Worm (Caenorhabditis elegans) whole organism, L3 larva: ENCODE measurements around the gene K05F1.10.
A peak's percentile ranks its signal among the peaks of the same experiment; 100 is the strongest.
"Not testable (repeated sequence)": the region's sequence is repeated elsewhere in the genome, so short reads cannot be mapped to it uniquely, and the experiment has no call there.

Source experiments
- R02D3.7 ChIP-seq: fragments of 150-350 bp; optimal IDR thresholded peaks from 2 replicates; lab custom pipeline; 2014; ENCODE audit warnings: missing biosample characterization, missing genetic modification characterization
- ceh-16 ChIP-seq: sonication (generic microtip); optimal IDR thresholded peaks from 2 replicates; lab custom pipeline; 2017; ENCODE audit warnings: missing biosample characterization, missing genetic modification characterization
- daf-12 ChIP-seq: fragments of 150-350 bp; optimal IDR thresholded peaks from 2 replicates; lab custom pipeline; 2014; ENCODE audit warnings: missing biosample characterization, missing genetic modification reagents, missing genetic modification characterization
- egl-5 ChIP-seq: fragments of 150-350 bp; optimal IDR thresholded peaks from 2 replicates; lab custom pipeline; 2017; ENCODE audit warnings: missing biosample characterization, missing genetic modification reagents, missing genetic modification characterization, inconsistent platforms
- elt-1 ChIP-seq: fragments of 150-350 bp; optimal IDR thresholded peaks from 2 replicates; lab custom pipeline; 2014; ENCODE audit warnings: missing biosample characterization, missing genetic modification characterization
- elt-2 ChIP-seq: sonication (generic microtip); optimal IDR thresholded peaks from 2 replicates; lab custom pipeline; 2016; ENCODE audit warnings: missing genetic modification reagents, mild to moderate bottlenecking, missing genetic modification characterization, missing compliant biosample characterization
- fkh-2 ChIP-seq: fragments of 150-350 bp; optimal IDR thresholded peaks from 2 replicates; lab custom pipeline; 2014; ENCODE audit warnings: missing biosample characterization, missing genetic modification reagents, missing genetic modification characterization
- lin-15B ChIP-seq: fragments of 150-350 bp; optimal IDR thresholded peaks from 2 replicates; lab custom pipeline; 2014; ENCODE audit warnings: missing biosample characterization, missing genetic modification characterization
- mdl-1 ChIP-seq: fragments of 150-350 bp; optimal IDR thresholded peaks from 2 replicates; lab custom pipeline; 2014; ENCODE audit warnings: missing biosample characterization, missing genetic modification characterization
- mml-1 ChIP-seq: fragments of 150-350 bp; sonication (generic microtip); optimal IDR thresholded peaks from 3 replicates; lab custom pipeline; 2014; ENCODE audit warnings: missing biosample characterization, missing genetic modification characterization
- nfya-1 ChIP-seq: sonication (generic microtip); optimal IDR thresholded peaks from 2 replicates; lab custom pipeline; 2017; ENCODE audit warnings: missing genetic modification characterization, mild to moderate bottlenecking, missing compliant biosample characterization, antibody characterized with exemption, moderate library complexity; ENCODE audit not compliant: insufficient read depth
- nhr-11 ChIP-seq: fragments of 150-350 bp; optimal IDR thresholded peaks from 2 replicates; lab custom pipeline; 2014; ENCODE audit warnings: missing biosample characterization, missing genetic modification characterization
- nhr-12 ChIP-seq: fragments of 150-350 bp; optimal IDR thresholded peaks from 2 replicates; lab custom pipeline; 2014; ENCODE audit warnings: missing biosample characterization, missing genetic modification characterization
- snpc-4 ChIP-seq: fragments of 150-350 bp; optimal IDR thresholded peaks from 2 replicates; lab custom pipeline; 2014; ENCODE audit warnings: missing biosample characterization, missing genetic modification characterization
- ztf-4 ChIP-seq: fragments of 150-350 bp; optimal IDR thresholded peaks from 2 replicates; lab custom pipeline; 2014; ENCODE audit warnings: missing biosample characterization, missing genetic modification characterization

The K05F1.10 gene

ce11 chrII:5765318-5765717, 40.0 kb downstream of the K05F1.10 start, which contains the start of gene ifb-1:
ifb-1 (plus strand) TSS chrII:5765618.
- TF ChIP-seq elt-1, result no peak
- TF ChIP-seq mdl-1 (tag; lab: Kevin White, UChicago), result no peak
- TF ChIP-seq ztf-4 (tag; lab: Kevin White, UChicago), result no peak
- no peak for TF ChIP-seq lin-15B (tag; lab: Kevin White, UChicago)
- TF ChIP-seq nhr-11 (tag; lab: Kevin White, UChicago), result no peak
- no peak for TF ChIP-seq mml-1 (tag; lab: Kevin White, UChicago)
- TF ChIP-seq ceh-16, result no peak
- TF ChIP-seq daf-12, result no peak
- no peak for TF ChIP-seq nfya-1 (tag; lab: Kevin White, UChicago)
- TF ChIP-seq nhr-12 (tag; lab: Kevin White, UChicago), result no peak
- no peak for TF ChIP-seq egl-5 (tag; lab: Kevin White, UChicago)
- TF ChIP-seq R02D3.7 (tag; lab: Kevin White, UChicago), result no peak

ce11 chrII:5757656-5758055, 47.6 kb downstream of the K05F1.10 start, which contains the start of the genes F10C1.3 and F10C1.23:
F10C1.3 (minus strand) TSS chrII:5757756.
F10C1.23 (plus strand) TSS chrII:5758040.
- TF ChIP-seq daf-12; snpc-4 (tag; lab: Kevin White, UChicago); ztf-4 (tag; lab: Kevin White, UChicago): not testable (repeated sequence)

- TF ChIP-seq fkh-2 (tag; lab: Kevin White, UChicago), result no peak
- TF ChIP-seq elt-2 (tag; lab: Kevin White, UChicago), result peak; percentile 31
These were observed 51.1 kb downstream of the K05F1.10 start, which contains the start of gene F10C1.8 for ce11 chrII:5754168-5754567. F10C1.8 (plus strand) TSS chrII:5754468.
